Fruit fly (Drosophila melanogaster) whole organism, embryonic: ENCODE results near the gene mRpS7.

Experiments used
- Antp ChIP-seq: fragments of 200-800 bp; sonication (Bioruptor generic); optimal IDR thresholded peaks from 3 replicates; lab custom pipeline; 2016; ENCODE audit warnings: missing biosample characterization, missing genetic modification characterization
- Atf-2 ChIP-seq: fragments of 200-800 bp; sonication (Bioruptor generic); optimal IDR thresholded peaks from 2 replicates; lab custom pipeline; 2016; ENCODE audit warnings: missing biosample characterization, missing genetic modification characterization
- Atf3 ChIP-seq: fragments of 200-800 bp; sonication (Bioruptor generic); optimal IDR thresholded peaks from 3 replicates; lab custom pipeline; 2016; ENCODE audit warnings: missing biosample characterization, missing genetic modification characterization
- CG10147 ChIP-seq: fragments of 200-800 bp; sonication (Bioruptor generic); optimal IDR thresholded peaks from 2 replicates; lab custom pipeline; 2019; ENCODE audit warnings: missing biosample characterization, mild to moderate bottlenecking, missing genetic modification characterization, moderate library complexity
- CG14050 ChIP-seq: fragments of 200-800 bp; sonication (Bioruptor generic); IDR thresholded peaks from 3 replicates; pipeline ENCODE4 v1.3.6; 2022; ENCODE audit warnings: missing biosample characterization, missing genetic modification characterization
- CG14860 ChIP-seq: fragments of 200-800 bp; sonication (Bioruptor generic); IDR thresholded peaks from 3 replicates; pipeline ENCODE4 v1.3.6; 2022; ENCODE audit warnings: missing biosample characterization, missing genetic modification characterization; ENCODE audit not compliant: partially characterized antibody
- CG14965 ChIP-seq: fragments of 200-800 bp; sonication (Bioruptor generic); optimal IDR thresholded peaks from 2 replicates; lab custom pipeline; 2016; ENCODE audit warnings: missing biosample characterization, missing genetic modification characterization, borderline replicate concordance
- CG15514 ChIP-seq: fragments of 200-800 bp; sonication (Bioruptor generic); optimal IDR thresholded peaks from 3 replicates; lab custom pipeline; 2017; ENCODE audit warnings: missing biosample characterization, missing genetic modification characterization, mild to moderate bottlenecking, moderate library complexity, missing genetic modification reagents
- CG1647 ChIP-seq: fragments of 200-800 bp; sonication (Bioruptor generic); optimal IDR thresholded peaks from 3 replicates; lab custom pipeline; 2016; ENCODE audit warnings: missing biosample characterization, missing genetic modification characterization
- CG17359 ChIP-seq: fragments of 200-800 bp; sonication (Bioruptor generic); optimal IDR thresholded peaks from 3 replicates; lab custom pipeline; 2018; ENCODE audit warnings: missing biosample characterization, mild to moderate bottlenecking, missing genetic modification characterization, moderate library complexity
- CG18599 ChIP-seq: fragments of 200-800 bp; sonication (Bioruptor generic); optimal IDR thresholded peaks from 3 replicates; lab custom pipeline; 2017; ENCODE audit warnings: missing biosample characterization, missing genetic modification characterization, mild to moderate bottlenecking, moderate library complexity, missing genetic modification reagents
- CG2120 ChIP-seq: fragments of 200-800 bp; sonication (Bioruptor generic); optimal IDR thresholded peaks from 3 replicates; lab custom pipeline; 2016; ENCODE audit warnings: missing biosample characterization, missing genetic modification characterization
- CG3163 ChIP-seq: fragments of 200-800 bp; sonication (Bioruptor generic); optimal IDR thresholded peaks from 3 replicates; lab custom pipeline; 2016; ENCODE audit warnings: missing biosample characterization, missing genetic modification characterization
- CG32532 ChIP-seq: fragments of 200-800 bp; sonication (Bioruptor generic); IDR thresholded peaks from 2 replicates; pipeline ENCODE4 v1.3.6; 2022; ENCODE audit warnings: missing biosample characterization, missing genetic modification characterization
- CG32772 ChIP-seq: fragments of 200-800 bp; sonication (Bioruptor generic); IDR thresholded peaks from 2 replicates; pipeline ENCODE4 v1.3.6; 2022; ENCODE audit warnings: missing biosample characterization, missing genetic modification characterization
- CG4282 ChIP-seq: fragments of 200-800 bp; sonication (Bioruptor generic); optimal IDR thresholded peaks from 2 replicates; lab custom pipeline; 2016; ENCODE audit warnings: missing biosample characterization, missing genetic modification characterization
- CG4424 ChIP-seq: fragments of 200-800 bp; sonication (Bioruptor generic); optimal IDR thresholded peaks from 3 replicates; lab custom pipeline; 2016; ENCODE audit warnings: missing biosample characterization, missing genetic modification characterization
- CG4854 ChIP-seq: fragments of 200-800 bp; sonication (Bioruptor generic); optimal IDR thresholded peaks from 2 replicates; lab custom pipeline; 2016; ENCODE audit warnings: missing biosample characterization, missing genetic modification characterization, inconsistent platforms
- CG5953 ChIP-seq: fragments of 200-800 bp; sonication (Bioruptor generic); IDR thresholded peaks from 2 replicates; pipeline ENCODE4 v1.3.6; 2022; ENCODE audit warnings: missing biosample characterization, missing genetic modification characterization
- CG8089 ChIP-seq: fragments of 200-800 bp; sonication (Bioruptor generic); optimal IDR thresholded peaks from 3 replicates; lab custom pipeline; 2016; ENCODE audit warnings: missing biosample characterization, missing genetic modification characterization
- CG9876 ChIP-seq: fragments of 200-800 bp; sonication (Bioruptor generic); optimal IDR thresholded peaks from 2 replicates; lab custom pipeline; 2016; ENCODE audit warnings: missing biosample characterization, missing genetic modification characterization
- CoRest ChIP-seq: fragments of 200-800 bp; sonication (Bioruptor generic); optimal IDR thresholded peaks from 3 replicates; lab custom pipeline; 2018; ENCODE audit warnings: missing biosample characterization, mild to moderate bottlenecking, missing genetic modification characterization, moderate library complexity
- Dek ChIP-seq: fragments of 200-800 bp; sonication (Bioruptor generic); optimal IDR thresholded peaks from 3 replicates; lab custom pipeline; 2019; ENCODE audit warnings: missing biosample characterization, mild to moderate bottlenecking, missing genetic modification characterization, moderate library complexity
- Dll ChIP-seq: fragments of 200-800 bp; sonication (Bioruptor generic); IDR thresholded peaks from 4 replicates; pipeline ENCODE4 v1.3.6; 2022; ENCODE audit warnings: missing biosample characterization, missing genetic modification characterization; ENCODE audit not compliant: partially characterized antibody
- Gug ChIP-seq: fragments of 200-800 bp; sonication (Bioruptor generic); IDR thresholded peaks from 4 replicates; pipeline ENCODE4 v1.3.6; 2022; ENCODE audit warnings: missing biosample characterization, missing genetic modification characterization
- H15 ChIP-seq: fragments of 200-800 bp; sonication (Bioruptor generic); IDR thresholded peaks from 3 replicates; pipeline ENCODE4 v1.3.6; 2022; ENCODE audit warnings: missing biosample characterization, missing genetic modification characterization
- Hmr ChIP-seq: fragments of 200-800 bp; sonication (Bioruptor generic); optimal IDR thresholded peaks from 3 replicates; lab custom pipeline; 2017; ENCODE audit warnings: mild to moderate bottlenecking, missing biosample characterization, missing genetic modification reagents, missing genetic modification characterization
- Hmx ChIP-seq: fragments of 200-800 bp; sonication (Bioruptor generic); optimal IDR thresholded peaks from 2 replicates; lab custom pipeline; 2016; ENCODE audit warnings: missing biosample characterization, missing genetic modification characterization
- Hr51 ChIP-seq, 2 experiments: fragments of 200-800 bp; sonication (Bioruptor generic); optimal IDR thresholded peaks; 2 replicates in 1 of 2; 3 replicates in 1 of 2; lab custom pipeline; 2016 to 2018; ENCODE audit warnings: missing biosample characterization in 2 of 2, missing genetic modification characterization in 2 of 2, mild to moderate bottlenecking in 1 of 2, moderate library complexity in 1 of 2
- Mad ChIP-seq: fragments of 200-800 bp; sonication (Bioruptor generic); optimal IDR thresholded peaks from 2 replicates; lab custom pipeline; 2016; ENCODE audit warnings: missing biosample characterization, missing genetic modification characterization
- Scr ChIP-seq: fragments of 200-800 bp; sonication (Bioruptor generic); IDR thresholded peaks from 2 replicates; pipeline ENCODE4 v1.3.6; 2022; ENCODE audit warnings: missing biosample characterization, missing genetic modification characterization; ENCODE audit not compliant: partially characterized antibody
- Sox100B ChIP-seq: fragments of 200-800 bp; sonication (Bioruptor generic); optimal IDR thresholded peaks from 3 replicates; lab custom pipeline; 2018; ENCODE audit warnings: missing biosample characterization, mild to moderate bottlenecking, missing genetic modification characterization
- TFAM ChIP-seq: fragments of 200-800 bp; sonication (Bioruptor generic); optimal IDR thresholded peaks from 2 replicates; lab custom pipeline; 2017; ENCODE audit warnings: missing biosample characterization, missing genetic modification characterization, inconsistent platforms
- Xbp1 ChIP-seq: fragments of 200-800 bp; sonication (Bioruptor generic); optimal IDR thresholded peaks from 3 replicates; lab custom pipeline; 2016; ENCODE audit warnings: missing biosample characterization, mild to moderate bottlenecking, missing genetic modification characterization
- aop ChIP-seq: fragments of 200-800 bp; sonication (Bioruptor generic); IDR thresholded peaks from 2 replicates; pipeline ENCODE4 v1.3.6; 2022; ENCODE audit warnings: missing biosample characterization, missing genetic modification characterization
- ase ChIP-seq: fragments of 200-800 bp; sonication (Bioruptor generic); IDR thresholded peaks from 3 replicates; pipeline ENCODE4 v1.3.6; 2022; ENCODE audit warnings: missing biosample characterization, missing genetic modification characterization
- btn ChIP-seq: fragments of 200-800 bp; sonication (Bioruptor generic); optimal IDR thresholded peaks from 2 replicates; lab custom pipeline; 2016; ENCODE audit warnings: missing biosample characterization, missing genetic modification characterization
- chif ChIP-seq, 2 experiments: fragments of 200-800 bp; sonication (Bioruptor generic); optimal IDR thresholded peaks; 3 replicates each; lab custom pipeline; 2016; ENCODE audit warnings: missing biosample characterization in 2 of 2, missing genetic modification characterization in 2 of 2
- croc ChIP-seq: fragments of 200-800 bp; sonication (Bioruptor generic); conservative IDR thresholded peaks from 3 replicates; pipeline ENCODE4 v1.3.6; 2022; ENCODE audit warnings: missing biosample characterization, missing genetic modification characterization
- ems ChIP-seq: fragments of 200-800 bp; sonication (Bioruptor generic); optimal IDR thresholded peaks from 3 replicates; lab custom pipeline; 2016; ENCODE audit warnings: missing biosample characterization, missing genetic modification characterization
- gro ChIP-seq: fragments of 200-800 bp; sonication (Bioruptor generic); optimal IDR thresholded peaks from 2 replicates; lab custom pipeline; 2016; ENCODE audit warnings: missing biosample characterization, missing genetic modification characterization
- gt ChIP-seq: fragments of 200-800 bp; sonication (Bioruptor generic); IDR thresholded peaks from 2 replicates; pipeline ENCODE4 v1.3.6; 2022; ENCODE audit warnings: missing biosample characterization, missing genetic modification characterization
- kay ChIP-seq: fragments of 200-800 bp; sonication (Bioruptor generic); optimal IDR thresholded peaks from 2 replicates; lab custom pipeline; 2016; ENCODE audit warnings: missing biosample characterization, missing genetic modification characterization
- luna ChIP-seq: fragments of 200-800 bp; sonication (Bioruptor generic); optimal IDR thresholded peaks from 2 replicates; lab custom pipeline; 2016; ENCODE audit warnings: missing biosample characterization, missing genetic modification characterization
- pita ChIP-seq: fragments of 200-800 bp; sonication (Bioruptor generic); optimal IDR thresholded peaks from 2 replicates; lab custom pipeline; 2017; ENCODE audit warnings: missing biosample characterization, mild to moderate bottlenecking, missing genetic modification characterization
- schlank ChIP-seq: fragments of 200-800 bp; sonication (Bioruptor generic); optimal IDR thresholded peaks from 2 replicates; lab custom pipeline; 2018; ENCODE audit warnings: missing biosample characterization, mild to moderate bottlenecking, missing genetic modification characterization
- sob ChIP-seq: fragments of 200-800 bp; sonication (Bioruptor generic); IDR thresholded peaks from 2 replicates; pipeline ENCODE4 v1.3.6; 2022; ENCODE audit warnings: missing biosample characterization, missing genetic modification characterization
- stc ChIP-seq: fragments of 200-800 bp; sonication (Bioruptor generic); IDR thresholded peaks from 2 replicates; pipeline ENCODE4 v1.3.6; 2022; ENCODE audit warnings: missing biosample characterization, missing genetic modification characterization
- toy ChIP-seq: fragments of 200-800 bp; sonication (Bioruptor generic); IDR thresholded peaks from 2 replicates; pipeline ENCODE4 v1.3.6; 2022; ENCODE audit warnings: missing biosample characterization, missing genetic modification characterization
- unc-4 ChIP-seq: fragments of 200-800 bp; sonication (Bioruptor generic); IDR thresholded peaks from 2 replicates; pipeline ENCODE4 v1.3.6; 2022; ENCODE audit warnings: missing biosample characterization, missing genetic modification characterization; ENCODE audit not compliant: partially characterized antibody
- wdn ChIP-seq: fragments of 200-800 bp; sonication (Bioruptor generic); IDR thresholded peaks from 2 replicates; pipeline ENCODE4 v1.3.6; 2022; ENCODE audit warnings: missing biosample characterization, missing genetic modification characterization

Gene mRpS7

DNA sequence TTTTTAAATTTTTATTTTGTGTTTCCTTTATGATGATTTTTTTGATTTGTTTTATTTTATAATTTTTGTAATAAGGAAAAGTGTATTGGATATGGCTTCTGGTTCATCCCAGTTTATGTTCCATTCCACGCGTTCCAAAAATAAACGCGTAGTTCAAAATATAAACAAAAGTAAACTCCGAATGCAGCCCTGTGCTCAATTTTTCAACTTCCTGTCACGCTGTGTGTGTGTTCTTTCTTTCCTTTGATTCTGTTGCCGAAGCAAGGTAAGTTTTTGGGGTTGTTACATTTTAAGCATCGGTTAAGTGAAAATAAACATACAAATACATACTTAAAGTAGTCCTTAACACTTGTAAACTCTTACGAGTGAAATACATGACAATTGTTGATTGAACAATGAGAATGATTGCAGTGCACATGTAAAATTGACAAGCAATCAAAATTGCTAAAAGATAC is 21.7 kb downstream of the mRpS7 start, which contains the start of the genes Ip259 and RpS27A (continued):
- TF ChIP-seq gro (GFP tag; lab: Kevin White, UChicago) = peak; percentile 61
- TF ChIP-seq CG5953 = peak; percentile 65; the same call in 1 of the 2 replicates
- TF ChIP-seq kay (GFP tag; lab: Kevin White, UChicago) = no peak
- TF ChIP-seq luna (GFP tag; lab: Kevin White, UChicago) = peak; percentile 56
- peak; percentile 75 for TF ChIP-seq CG17359 (tag; lab: Kevin White, UChicago)
- TF ChIP-seq CG14965 (GFP tag; lab: Kevin White, UChicago) = no peak
- no peak; the same call in 3 of the 4 replicates for TF ChIP-seq Gug (GFP tag; lab: Robert Waterston, UW)
- peak; percentile 61 for TF ChIP-seq croc (GFP tag; lab: Robert Waterston, UW)
- peak; percentile 61 for TF ChIP-seq Atf3 (GFP tag; lab: Kevin White, UChicago)
- peak; percentile 75 for TF ChIP-seq Xbp1 (GFP tag; lab: Kevin White, UChicago)
- peak; percentile 66 for TF ChIP-seq Sox100B (GFP tag; lab: Kevin White, UChicago)
- no peak for TF ChIP-seq unc-4
- TF ChIP-seq CG32772 (GFP tag; lab: Robert Waterston, UW) = no peak; the same call in 1 of the 2 replicates
- peak; percentile 65; the same call in 2 of the 3 replicates for TF ChIP-seq ase (GFP tag; lab: Robert Waterston, UW)
- peak; percentile 54; the same call in 1 of the 2 replicates for TF ChIP-seq wdn (GFP tag; lab: Robert Waterston, UW)
- no peak for TF ChIP-seq Hmr
- peak; percentile 21 for TF ChIP-seq ems
- TF ChIP-seq Atf-2 (GFP tag; lab: Kevin White, UChicago) = peak; percentile 47
- no peak for TF ChIP-seq toy
- TF ChIP-seq gt (GFP tag; lab: Robert Waterston, UW) = no peak
- peak; percentile 84 for TF ChIP-seq sob (GFP tag; lab: Robert Waterston, UW)
- peak; percentile 43 for TF ChIP-seq CG3163 (GFP tag; lab: Kevin White, UChicago)
- peak; percentile 32 for TF ChIP-seq btn (GFP tag; lab: Kevin White, UChicago)
- no peak for TF ChIP-seq CG18599 (GFP tag; lab: Kevin White, UChicago)
- TF ChIP-seq aop (GFP tag; lab: Robert Waterston, UW) = no peak
- peak; percentile 71 for TF ChIP-seq CG14050 (GFP tag; lab: Robert Waterston, UW)
- peak; percentile 57 for TF ChIP-seq CG4854
- TF ChIP-seq CG9876 (GFP tag; lab: Kevin White, UChicago) = peak; percentile 84
- peak; percentile 56 for TF ChIP-seq CG2120
- peak; percentile 54 for TF ChIP-seq schlank (tag; lab: Kevin White, UChicago)
- peak; percentile 92 for TF ChIP-seq CG15514 (GFP tag; lab: Kevin White, UChicago)
- TF ChIP-seq TFAM (GFP tag; lab: Kevin White, UChicago) = no peak
- TF ChIP-seq CG4282 = no peak
- peak; percentile 65 for TF ChIP-seq CoRest
- TF ChIP-seq Scr (GFP tag; lab: Robert Waterston, UW) = no peak
- peak; percentile 6 for TF ChIP-seq Hmx
- TF ChIP-seq CG1647 (GFP tag; lab: Kevin White, UChicago) = peak; percentile 64
- peak; percentile 66 for TF ChIP-seq CG10147 (GFP tag; lab: Kevin White, UChicago)
- peak; percentile 46 for TF ChIP-seq Mad
- TF ChIP-seq chif (GFP tag; optimal IDR thresholded peaks at IDR 0.05; lab: Kevin White, UChicago) = peak; percentile 53 to 75
- TF ChIP-seq Hr51 (GFP tag; optimal IDR thresholded peaks at IDR 0.05; lab: Kevin White, UChicago) = peak in 1 of 2 experiments; percentile 38
- peak; percentile 85 for TF ChIP-seq CG8089 (GFP tag; lab: Kevin White, UChicago)
- TF ChIP-seq Dek = no peak
- peak; percentile 83 for TF ChIP-seq CG32532 (GFP tag; lab: Robert Waterston, UW)
- TF ChIP-seq pita (GFP tag; lab: Kevin White, UChicago) = no peak
- peak; percentile 61 for TF ChIP-seq Antp (GFP tag; lab: Kevin White, UChicago)
- no peak for TF ChIP-seq CG14860
- no peak for TF ChIP-seq Dll
- TF ChIP-seq CG4424 (GFP tag; lab: Kevin White, UChicago) = peak; percentile 70
- TF ChIP-seq H15 (GFP tag; lab: Robert Waterston, UW) = peak; percentile 71
- peak; percentile 75 for TF ChIP-seq stc (GFP tag; lab: Robert Waterston, UW)
